Worm (Caenorhabditis elegans) whole organism, L3 larva: Measurements from ENCODE around the gene hpo-39.

Source experiments
- R02D3.7 ChIP-seq: fragments of 150-350 bp; optimal IDR thresholded peaks from 2 replicates; lab custom pipeline; 2014; ENCODE audit warnings: missing biosample characterization, missing genetic modification characterization
- ZK546.5 ChIP-seq: sonication (generic microtip); optimal IDR thresholded peaks from 2 replicates; lab custom pipeline; 2017; ENCODE audit warnings: missing biosample characterization, missing genetic modification characterization
- aly-2 ChIP-seq: fragments of 150-350 bp; optimal IDR thresholded peaks from 2 replicates; lab custom pipeline; 2014; ENCODE audit warnings: missing biosample characterization, missing genetic modification characterization
- ama-1 ChIP-seq: fragments of 150-350 bp; optimal IDR thresholded peaks from 2 replicates; lab custom pipeline; 2018
- ceh-82 ChIP-seq: fragments of 150-350 bp; optimal IDR thresholded peaks from 2 replicates; lab custom pipeline; 2014; ENCODE audit warnings: missing biosample characterization, missing genetic modification characterization
- ceh-9 ChIP-seq: sonication (generic microtip); optimal IDR thresholded peaks from 2 replicates; lab custom pipeline; 2018; ENCODE audit warnings: missing biosample characterization, missing genetic modification characterization
- daf-12 ChIP-seq: fragments of 150-350 bp; optimal IDR thresholded peaks from 2 replicates; lab custom pipeline; 2014; ENCODE audit warnings: missing biosample characterization, missing genetic modification reagents, missing genetic modification characterization
- egl-27 ChIP-seq: sonication (generic microtip); optimal IDR thresholded peaks from 4 replicates; lab custom pipeline; 2017; ENCODE audit warnings: missing biosample characterization, missing genetic modification reagents, missing genetic modification characterization
- egl-5 ChIP-seq: fragments of 150-350 bp; optimal IDR thresholded peaks from 2 replicates; lab custom pipeline; 2017; ENCODE audit warnings: missing biosample characterization, missing genetic modification reagents, missing genetic modification characterization, inconsistent platforms
- elt-2 ChIP-seq: sonication (generic microtip); optimal IDR thresholded peaks from 2 replicates; lab custom pipeline; 2016; ENCODE audit warnings: missing genetic modification reagents, mild to moderate bottlenecking, missing genetic modification characterization, missing compliant biosample characterization
- elt-3 ChIP-seq, 3 experiments: fragments of 150-350 bp in 1 of 3; sonication (generic microtip) in 2 of 3; optimal IDR thresholded peaks; 2 replicates in 2 of 3; 4 replicates in 1 of 3; lab custom pipeline; 2014 to 2017; ENCODE audit warnings: missing biosample characterization in 3 of 3, missing genetic modification characterization in 3 of 3
- eor-1 ChIP-seq, 2 experiments: fragments of 150-350 bp; optimal IDR thresholded peaks; 2 replicates each; lab custom pipeline; 2014 to 2018; ENCODE audit warnings: missing biosample characterization in 2 of 2, missing genetic modification characterization in 2 of 2
- fos-1 ChIP-seq: fragments of 150-350 bp; optimal IDR thresholded peaks from 2 replicates; lab custom pipeline; 2014; ENCODE audit warnings: missing biosample characterization, missing genetic modification characterization
- hmg-11 ChIP-seq: sonication (generic microtip); optimal IDR thresholded peaks from 2 replicates; lab custom pipeline; 2016; ENCODE audit warnings: missing genetic modification characterization, missing compliant biosample characterization
- jun-1 ChIP-seq: fragments of 150-350 bp; optimal IDR thresholded peaks from 2 replicates; lab custom pipeline; 2014; ENCODE audit warnings: missing biosample characterization, missing genetic modification reagents, missing genetic modification characterization
- lin-15B ChIP-seq: fragments of 150-350 bp; optimal IDR thresholded peaks from 2 replicates; lab custom pipeline; 2014; ENCODE audit warnings: missing biosample characterization, missing genetic modification characterization
- lin-39 ChIP-seq: fragments of 150-350 bp; optimal IDR thresholded peaks from 2 replicates; lab custom pipeline; 2018; ENCODE audit warnings: missing biosample characterization, missing genetic modification reagents, missing genetic modification characterization
- lsy-12 ChIP-seq: sonication (generic microtip); optimal IDR thresholded peaks from 2 replicates; lab custom pipeline; 2016; ENCODE audit warnings: mild to moderate bottlenecking, missing genetic modification characterization, missing compliant biosample characterization
- mdl-1 ChIP-seq: fragments of 150-350 bp; optimal IDR thresholded peaks from 2 replicates; lab custom pipeline; 2014; ENCODE audit warnings: missing biosample characterization, missing genetic modification characterization
- nfya-1 ChIP-seq: sonication (generic microtip); optimal IDR thresholded peaks from 2 replicates; lab custom pipeline; 2017; ENCODE audit warnings: missing genetic modification characterization, mild to moderate bottlenecking, missing compliant biosample characterization, antibody characterized with exemption, moderate library complexity; ENCODE audit not compliant: insufficient read depth
- nhr-12 ChIP-seq: fragments of 150-350 bp; optimal IDR thresholded peaks from 2 replicates; lab custom pipeline; 2014; ENCODE audit warnings: missing biosample characterization, missing genetic modification characterization
- nhr-23 ChIP-seq: fragments of 150-350 bp; optimal IDR thresholded peaks from 2 replicates; lab custom pipeline; 2014; ENCODE audit warnings: missing biosample characterization, missing genetic modification reagents, missing genetic modification characterization
- nhr-237 ChIP-seq: fragments of 150-350 bp; optimal IDR thresholded peaks from 2 replicates; lab custom pipeline; 2014; ENCODE audit warnings: missing biosample characterization, missing genetic modification characterization
- nhr-77 ChIP-seq: fragments of 150-350 bp; optimal IDR thresholded peaks from 2 replicates; lab custom pipeline; 2014; ENCODE audit warnings: missing biosample characterization, missing genetic modification characterization
- pha-4 ChIP-seq: fragments of 150-350 bp; optimal IDR thresholded peaks from 2 replicates; lab custom pipeline; 2014; ENCODE audit warnings: missing biosample characterization, missing genetic modification reagents, missing genetic modification characterization
- pqm-1 ChIP-seq: fragments of 150-350 bp; optimal IDR thresholded peaks from 2 replicates; lab custom pipeline; 2017; ENCODE audit warnings: missing biosample characterization, missing genetic modification characterization, inconsistent platforms
- skn-1 ChIP-seq: fragments of 150-350 bp; optimal IDR thresholded peaks from 2 replicates; lab custom pipeline; 2014; ENCODE audit warnings: missing biosample characterization, missing genetic modification characterization
- snpc-4 ChIP-seq: fragments of 150-350 bp; optimal IDR thresholded peaks from 2 replicates; lab custom pipeline; 2014; ENCODE audit warnings: missing biosample characterization, missing genetic modification characterization
- tbx-2 ChIP-seq: sonication (generic microtip); optimal IDR thresholded peaks from 2 replicates; lab custom pipeline; 2016; ENCODE audit warnings: mild to moderate bottlenecking, missing genetic modification characterization, missing compliant biosample characterization
- zag-1 ChIP-seq: fragments of 150-350 bp; optimal IDR thresholded peaks from 2 replicates; lab custom pipeline; 2014; ENCODE audit warnings: missing biosample characterization, missing genetic modification characterization
- ztf-11 ChIP-seq: fragments of 150-350 bp; optimal IDR thresholded peaks from 2 replicates; lab custom pipeline; 2014; ENCODE audit warnings: missing biosample characterization, missing genetic modification characterization
- ztf-4 ChIP-seq: fragments of 150-350 bp; optimal IDR thresholded peaks from 2 replicates; lab custom pipeline; 2014; ENCODE audit warnings: missing biosample characterization, missing genetic modification characterization

Gene hpo-39

ce11 chrV:4599225-4599624, 25.5 kb upstream of the hpo-39 start:
- TF ChIP-seq nfya-1 (tag; lab: Kevin White, UChicago) (no peak), jun-1 (tag; lab: Kevin White, UChicago) (no peak), ceh-9 (tag; lab: Kevin White, UChicago) (no peak), pqm-1 (tag; lab: Kevin White, UChicago) (no peak), lin-39 (tag; lab: Kevin White, UChicago) (no peak), zag-1 (no peak), nhr-23 (tag; lab: Kevin White, UChicago) (no peak), hmg-11 (tag; lab: Kevin White, UChicago) (no peak), nhr-12 (tag; lab: Kevin White, UChicago) (no peak), ztf-4 (tag; lab: Kevin White, UChicago) (no peak)

DNA sequence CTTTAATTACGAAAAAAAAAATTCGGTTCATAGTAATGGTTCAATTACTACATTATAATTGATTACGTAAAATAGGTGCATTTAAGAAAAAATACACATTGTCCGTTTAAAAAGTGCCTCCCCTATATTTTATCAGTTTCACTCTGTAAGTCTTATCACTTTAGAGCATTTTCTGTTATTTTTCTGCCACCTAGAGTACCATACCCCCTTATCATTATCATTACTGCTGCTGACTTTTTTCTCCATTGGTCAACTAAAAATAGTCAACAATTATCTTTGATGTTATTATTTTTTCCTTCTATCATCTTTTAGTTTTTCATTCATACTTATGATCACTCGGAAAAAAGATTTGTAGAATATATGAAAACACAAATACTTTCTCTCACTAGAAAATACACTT, 24.8 kb upstream of the hpo-39 start:
- TF ChIP-seq pqm-1 (tag; lab: Kevin White, UChicago) (peak; percentile 47), skn-1 (tag; lab: Kevin White, UChicago) (no peak), elt-2 (tag; lab: Kevin White, UChicago) (peak; percentile 49)

- no peak for TF ChIP-seq lin-39 (tag; lab: Kevin White, UChicago)
- TF ChIP-seq eor-1 (tag; optimal IDR thresholded peaks at IDR 0.05; lab: Kevin White, UChicago) = no peak
- TF ChIP-seq, all 47 proteins: peak for 0
Observed at ce11 chrV:4590791-4591190, 17.1 kb upstream of the hpo-39 start.

ce11 chrV:4585009-4585408, 11.3 kb upstream of the hpo-39 start, which contains the start of gene Y61A9LA.1:
Gene Y61A9LA.1, plus strand, starts transcription at chrV:4585309.
- TF ChIP-seq nhr-237 = no peak
- no peak for TF ChIP-seq snpc-4 (tag; lab: Kevin White, UChicago)
- TF ChIP-seq nhr-23 (tag; lab: Kevin White, UChicago) = no peak
- no peak for TF ChIP-seq elt-3 (tag; optimal IDR thresholded peaks at IDR 0.05; lab: Kevin White, UChicago)
- no peak for TF ChIP-seq egl-5 (tag; lab: Kevin White, UChicago)
- no peak for TF ChIP-seq jun-1 (tag; lab: Kevin White, UChicago)
- TF ChIP-seq nfya-1 (tag; lab: Kevin White, UChicago) = no peak
- TF ChIP-seq ama-1 = no peak
- TF ChIP-seq lsy-12 (tag; lab: Kevin White, UChicago) = no peak
- no peak for TF ChIP-seq skn-1 (tag; lab: Kevin White, UChicago)
- TF ChIP-seq egl-27 (tag; lab: Kevin White, UChicago) = no peak
- no peak for TF ChIP-seq lin-39 (tag; lab: Kevin White, UChicago)
- TF ChIP-seq tbx-2 = no peak
- no peak for TF ChIP-seq ceh-9 (tag; lab: Kevin White, UChicago)
- no peak for TF ChIP-seq aly-2 (tag; lab: Kevin White, UChicago)

DNA sequence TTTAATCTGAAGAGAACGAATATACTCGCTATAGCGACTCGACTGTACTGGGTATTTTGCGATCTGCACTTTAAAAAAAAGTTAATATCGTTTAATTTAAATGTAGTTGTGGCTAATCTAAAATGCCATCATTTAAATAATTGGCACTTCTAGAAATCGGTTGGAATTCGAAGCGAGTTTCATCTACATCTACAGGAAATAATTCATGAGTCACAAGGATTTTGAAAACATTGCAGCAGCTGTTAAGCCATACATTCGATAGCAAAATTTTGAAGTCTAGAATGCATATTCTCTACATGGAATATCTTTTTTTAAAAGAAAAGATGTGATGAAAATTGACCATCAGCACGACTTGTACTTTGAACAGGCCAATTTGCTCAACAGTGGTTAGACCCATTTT, 6.9 kb upstream of the hpo-39 start:
- no peak for TF ChIP-seq ama-1
- no peak for TF ChIP-seq ztf-11 (tag; lab: Kevin White, UChicago)
- no peak for TF ChIP-seq zag-1
- TF ChIP-seq daf-12 = no peak
- no peak for TF ChIP-seq pha-4
- TF ChIP-seq ztf-4 (tag; lab: Kevin White, UChicago) = no peak
- TF ChIP-seq ceh-82 (tag; lab: Kevin White, UChicago) = no peak
- no peak for TF ChIP-seq nfya-1 (tag; lab: Kevin White, UChicago)
- no peak for TF ChIP-seq fos-1 (tag; lab: Kevin White, UChicago)
- no peak for TF ChIP-seq nhr-77 (tag; lab: Kevin White, UChicago)
- TF ChIP-seq skn-1 (tag; lab: Kevin White, UChicago) = no peak
- no peak for TF ChIP-seq mdl-1 (tag; lab: Kevin White, UChicago)
- no peak for TF ChIP-seq ceh-9 (tag; lab: Kevin White, UChicago)
- no peak for TF ChIP-seq ZK546.5 (tag; lab: Kevin White, UChicago)
- TF ChIP-seq hmg-11 (tag; lab: Kevin White, UChicago) = no peak
- no peak for TF ChIP-seq lin-15B (tag; lab: Kevin White, UChicago)
- no peak for TF ChIP-seq aly-2 (tag; lab: Kevin White, UChicago)
- TF ChIP-seq lsy-12 (tag; lab: Kevin White, UChicago) = no peak
- TF ChIP-seq elt-2 (tag; lab: Kevin White, UChicago) = no peak

ce11 chrV:4575458-4575857, 1.7 kb upstream of the hpo-39 start:
- peak; percentile 96 for TF ChIP-seq nfya-1 (tag; lab: Kevin White, UChicago)
- TF ChIP-seq ztf-4 (tag; lab: Kevin White, UChicago) = no peak
- no peak for TF ChIP-seq R02D3.7 (tag; lab: Kevin White, UChicago)
